Fruit fly (Drosophila melanogaster) whole organism, embryonic: ENCODE measurements around the gene CG9288.

Experiments used
- Antp ChIP-seq: fragments of 200-800 bp; sonication (Bioruptor generic); optimal IDR thresholded peaks from 3 replicates; lab custom pipeline; 2016; ENCODE audit warnings: missing biosample characterization, missing genetic modification characterization
- Atf-2 ChIP-seq: fragments of 200-800 bp; sonication (Bioruptor generic); optimal IDR thresholded peaks from 2 replicates; lab custom pipeline; 2016; ENCODE audit warnings: missing biosample characterization, missing genetic modification characterization
- Atf6 ChIP-seq: fragments of 200-800 bp; sonication (Bioruptor generic); IDR thresholded peaks from 2 replicates; pipeline ENCODE4 v1.3.6; 2022; ENCODE audit warnings: missing biosample characterization, missing genetic modification characterization
- BEAF-32 ChIP-seq: fragments of 200-800 bp; sonication (Bioruptor generic); optimal IDR thresholded peaks from 3 replicates; lab custom pipeline; 2017; ENCODE audit warnings: missing biosample characterization, missing genetic modification characterization, mild to moderate bottlenecking, moderate library complexity, missing genetic modification reagents
- C15 ChIP-seq: fragments of 200-800 bp; sonication (Bioruptor generic); IDR thresholded peaks from 3 replicates; pipeline ENCODE4 v1.3.6; 2022; ENCODE audit warnings: missing biosample characterization, missing genetic modification characterization
- CG10366 ChIP-seq: fragments of 200-800 bp; sonication (Bioruptor generic); IDR thresholded peaks from 2 replicates; pipeline ENCODE4 v1.3.6; 2022; ENCODE audit warnings: missing biosample characterization, missing genetic modification characterization
- CG12071 ChIP-seq: fragments of 200-800 bp; sonication (Bioruptor generic); optimal IDR thresholded peaks from 3 replicates; lab custom pipeline; 2018; ENCODE audit warnings: missing biosample characterization, mild to moderate bottlenecking, missing genetic modification characterization
- CG13123 ChIP-seq: fragments of 200-800 bp; sonication (Bioruptor generic); optimal IDR thresholded peaks from 2 replicates; lab custom pipeline; 2016; ENCODE audit warnings: missing biosample characterization, missing genetic modification characterization
- CG14710 ChIP-seq: fragments of 200-800 bp; sonication (Bioruptor generic); optimal IDR thresholded peaks from 3 replicates; lab custom pipeline; 2019; ENCODE audit warnings: missing biosample characterization, mild to moderate bottlenecking, missing genetic modification characterization, moderate library complexity
- CG14965 ChIP-seq: fragments of 200-800 bp; sonication (Bioruptor generic); optimal IDR thresholded peaks from 2 replicates; lab custom pipeline; 2016; ENCODE audit warnings: missing biosample characterization, missing genetic modification characterization, borderline replicate concordance
- CG15514 ChIP-seq: fragments of 200-800 bp; sonication (Bioruptor generic); optimal IDR thresholded peaks from 3 replicates; lab custom pipeline; 2017; ENCODE audit warnings: missing biosample characterization, missing genetic modification characterization, mild to moderate bottlenecking, moderate library complexity, missing genetic modification reagents
- CG18011 ChIP-seq: fragments of 200-800 bp; sonication (Bioruptor generic); optimal IDR thresholded peaks from 2 replicates; lab custom pipeline; 2017; ENCODE audit warnings: missing biosample characterization, missing genetic modification characterization, mild to moderate bottlenecking, moderate library complexity, missing genotype
- CG18599 ChIP-seq: fragments of 200-800 bp; sonication (Bioruptor generic); optimal IDR thresholded peaks from 3 replicates; lab custom pipeline; 2017; ENCODE audit warnings: missing biosample characterization, missing genetic modification characterization, mild to moderate bottlenecking, moderate library complexity, missing genetic modification reagents
- CG34224 ChIP-seq: fragments of 200-800 bp; sonication (Bioruptor generic); IDR thresholded peaks from 3 replicates; pipeline ENCODE4 v1.3.6; 2022; ENCODE audit warnings: missing biosample characterization, missing genetic modification characterization; ENCODE audit not compliant: partially characterized antibody
- CG6654 ChIP-seq: fragments of 200-800 bp; sonication (Bioruptor generic); optimal IDR thresholded peaks from 2 replicates; lab custom pipeline; 2017; ENCODE audit warnings: missing biosample characterization, mild to moderate bottlenecking, missing genetic modification characterization
- CG7745 ChIP-seq: fragments of 200-800 bp; sonication (Bioruptor generic); optimal IDR thresholded peaks from 2 replicates; lab custom pipeline; 2018; ENCODE audit warnings: missing biosample characterization, mild to moderate bottlenecking, missing genetic modification characterization, moderate library complexity
- CG9609 ChIP-seq: fragments of 200-800 bp; sonication (Bioruptor generic); optimal IDR thresholded peaks from 3 replicates; lab custom pipeline; 2016; ENCODE audit warnings: missing biosample characterization, missing genetic modification characterization
- D ChIP-seq, 2 experiments: fragments of 200-800 bp in 1 of 2; fragments of >200 bp in 1 of 2; sonication (Bioruptor generic) in 1 of 2; optimal IDR thresholded peaks; 2 replicates in 1 of 2; 3 replicates in 1 of 2; lab custom pipeline; 2017; ENCODE audit warnings: mild to moderate bottlenecking in 1 of 2, missing biosample characterization in 1 of 2, missing genetic modification characterization in 1 of 2, missing genetic modification reagents in 1 of 2
- Dll ChIP-seq: fragments of 200-800 bp; sonication (Bioruptor generic); IDR thresholded peaks from 4 replicates; pipeline ENCODE4 v1.3.6; 2022; ENCODE audit warnings: missing biosample characterization, missing genetic modification characterization; ENCODE audit not compliant: partially characterized antibody
- Doc3 ChIP-seq: fragments of 200-800 bp; sonication (Bioruptor generic); IDR thresholded peaks from 3 replicates; pipeline ENCODE4 v1.3.6; 2022; ENCODE audit warnings: missing biosample characterization, missing genetic modification characterization; ENCODE audit not compliant: partially characterized antibody
- Dp ChIP-seq: fragments of 200-800 bp; sonication (Bioruptor generic); optimal IDR thresholded peaks from 2 replicates; lab custom pipeline; 2018; ENCODE audit warnings: missing biosample characterization, mild to moderate bottlenecking, missing genetic modification characterization, moderate library complexity
- HLH4C ChIP-seq: fragments of 200-800 bp; sonication (Bioruptor generic); IDR thresholded peaks from 3 replicates; pipeline ENCODE4 v1.3.6; 2022; ENCODE audit warnings: missing biosample characterization, missing genetic modification characterization; ENCODE audit not compliant: partially characterized antibody
- Lhr ChIP-seq: fragments of 200-800 bp; sonication (Bioruptor generic); optimal IDR thresholded peaks from 3 replicates; lab custom pipeline; 2017; ENCODE audit warnings: mild to moderate bottlenecking, missing biosample characterization, missing genetic modification reagents, missing genetic modification characterization
- MTF-1 ChIP-seq: fragments of 200-800 bp; sonication (Bioruptor generic); optimal IDR thresholded peaks from 2 replicates; lab custom pipeline; 2018; ENCODE audit warnings: missing biosample characterization, mild to moderate bottlenecking, missing genetic modification characterization, borderline replicate concordance
- NC2α ChIP-seq: fragments of 200-800 bp; sonication (Bioruptor generic); optimal IDR thresholded peaks from 2 replicates; lab custom pipeline; 2016; ENCODE audit warnings: missing biosample characterization, missing genetic modification characterization
- Nf-YC ChIP-seq: fragments of 200-800 bp; optimal IDR thresholded peaks from 3 replicates; lab custom pipeline; 2019; ENCODE audit warnings: missing biosample characterization, mild to moderate bottlenecking, missing genetic modification characterization, moderate library complexity
- Ptx1 ChIP-seq: fragments of 200-800 bp; sonication (Bioruptor generic); IDR thresholded peaks from 2 replicates; pipeline ENCODE4 v1.3.6; 2022; ENCODE audit warnings: missing biosample characterization, missing genetic modification characterization
- Ssrp ChIP-seq: fragments of 200-800 bp; sonication (Bioruptor generic); optimal IDR thresholded peaks from 2 replicates; lab custom pipeline; 2018; ENCODE audit warnings: missing biosample characterization, mild to moderate bottlenecking, missing genetic modification characterization, moderate library complexity
- Stat92E ChIP-seq, 3 experiments: fragments of >200 bp in 2 of 3; fragments of 200-800 bp in 1 of 3; sonication (Bioruptor generic) in 1 of 3; optimal IDR thresholded peaks; 2 replicates each; lab custom pipeline; 2017 to 2019; ENCODE audit warnings: missing biosample characterization in 3 of 3, missing genetic modification characterization in 3 of 3, mild to moderate bottlenecking in 1 of 3, moderate library complexity in 1 of 3
- YL-1 ChIP-seq: fragments of 200-800 bp; sonication (Bioruptor generic); optimal IDR thresholded peaks from 3 replicates; lab custom pipeline; 2017; ENCODE audit warnings: missing biosample characterization, mild to moderate bottlenecking, missing genetic modification characterization
- btn ChIP-seq: fragments of 200-800 bp; sonication (Bioruptor generic); optimal IDR thresholded peaks from 2 replicates; lab custom pipeline; 2016; ENCODE audit warnings: missing biosample characterization, missing genetic modification characterization
- ci ChIP-seq: fragments of 200-800 bp; sonication (Bioruptor generic); IDR thresholded peaks from 3 replicates; pipeline ENCODE4 v1.3.6; 2022; ENCODE audit warnings: missing biosample characterization, missing genetic modification characterization
- crol ChIP-seq: fragments of 200-800 bp; sonication (Bioruptor generic); IDR thresholded peaks from 2 replicates; pipeline ENCODE4 v1.3.6; 2022; ENCODE audit warnings: missing biosample characterization, missing genetic modification characterization
- cwo ChIP-seq: fragments of 200-800 bp; sonication (Bioruptor generic); optimal IDR thresholded peaks from 3 replicates; lab custom pipeline; 2017; ENCODE audit warnings: missing biosample characterization, missing genetic modification characterization, mild to moderate bottlenecking, moderate library complexity, missing genetic modification reagents
- ftz-f1 ChIP-seq: fragments of 200-800 bp; sonication (Bioruptor generic); optimal IDR thresholded peaks from 2 replicates; lab custom pipeline; 2016; ENCODE audit warnings: missing biosample characterization, missing genetic modification characterization
- grau ChIP-seq: fragments of 200-800 bp; optimal IDR thresholded peaks from 3 replicates; lab custom pipeline; 2019; ENCODE audit warnings: missing biosample characterization, mild to moderate bottlenecking, missing genetic modification characterization, moderate library complexity
- gt ChIP-seq: fragments of 200-800 bp; sonication (Bioruptor generic); IDR thresholded peaks from 2 replicates; pipeline ENCODE4 v1.3.6; 2022; ENCODE audit warnings: missing biosample characterization, missing genetic modification characterization
- kay ChIP-seq: fragments of 200-800 bp; sonication (Bioruptor generic); optimal IDR thresholded peaks from 2 replicates; lab custom pipeline; 2016; ENCODE audit warnings: missing biosample characterization, missing genetic modification characterization
- mam ChIP-seq: fragments of 200-800 bp; sonication (Bioruptor generic); optimal IDR thresholded peaks from 3 replicates; lab custom pipeline; 2016; ENCODE audit warnings: missing biosample characterization, missing genetic modification characterization
- onecut ChIP-seq: fragments of 200-800 bp; sonication (Bioruptor generic); IDR thresholded peaks from 2 replicates; pipeline ENCODE4 v1.3.6; 2022; ENCODE audit warnings: missing biosample characterization, missing genetic modification characterization
- pan ChIP-seq, 4 experiments: fragments of >200 bp in 3 of 4; fragments of 200-800 bp in 1 of 4; sonication (Bioruptor generic) in 1 of 4; optimal IDR thresholded peaks in 3 of 4; IDR thresholded peaks in 1 of 4; 2 replicates each; pipeline versions ENCODE4 v1.3.6 to Lab custom; 2017 to 2022; ENCODE audit warnings: missing biosample characterization in 2 of 4, missing genetic modification characterization in 2 of 4, mixed read lengths in 1 of 4
- rib ChIP-seq: fragments of 200-800 bp; sonication (Bioruptor generic); IDR thresholded peaks from 2 replicates; pipeline ENCODE4 v1.3.6; 2022; ENCODE audit warnings: missing biosample characterization, missing genetic modification characterization
- salm ChIP-seq: fragments of 200-800 bp; sonication (Bioruptor generic); optimal IDR thresholded peaks from 2 replicates; lab custom pipeline; 2018; ENCODE audit warnings: missing biosample characterization, mild to moderate bottlenecking, missing genetic modification characterization
- sens-2 ChIP-seq: fragments of 200-800 bp; sonication (Bioruptor generic); IDR thresholded peaks from 2 replicates; pipeline ENCODE4 v1.3.6; 2022; ENCODE audit warnings: missing biosample characterization, missing genetic modification characterization
- sob ChIP-seq: fragments of 200-800 bp; sonication (Bioruptor generic); IDR thresholded peaks from 2 replicates; pipeline ENCODE4 v1.3.6; 2022; ENCODE audit warnings: missing biosample characterization, missing genetic modification characterization
- tll ChIP-seq, 2 experiments: fragments of 200-800 bp in 1 of 2; fragments of >200 bp in 1 of 2; sonication (Bioruptor generic) in 1 of 2; optimal IDR thresholded peaks; 2 replicates each; lab custom pipeline; 2017 to 2019; ENCODE audit warnings: missing biosample characterization in 2 of 2, missing genetic modification characterization in 2 of 2, mild to moderate bottlenecking in 1 of 2, moderate library complexity in 1 of 2
- ttk ChIP-seq: fragments of 200-800 bp; sonication (Bioruptor generic); IDR thresholded peaks from 2 replicates; pipeline ENCODE4 v2.1.2; 2022; ENCODE audit warnings: missing biosample characterization, missing genetic modification characterization

CG9288 gene

DNA sequence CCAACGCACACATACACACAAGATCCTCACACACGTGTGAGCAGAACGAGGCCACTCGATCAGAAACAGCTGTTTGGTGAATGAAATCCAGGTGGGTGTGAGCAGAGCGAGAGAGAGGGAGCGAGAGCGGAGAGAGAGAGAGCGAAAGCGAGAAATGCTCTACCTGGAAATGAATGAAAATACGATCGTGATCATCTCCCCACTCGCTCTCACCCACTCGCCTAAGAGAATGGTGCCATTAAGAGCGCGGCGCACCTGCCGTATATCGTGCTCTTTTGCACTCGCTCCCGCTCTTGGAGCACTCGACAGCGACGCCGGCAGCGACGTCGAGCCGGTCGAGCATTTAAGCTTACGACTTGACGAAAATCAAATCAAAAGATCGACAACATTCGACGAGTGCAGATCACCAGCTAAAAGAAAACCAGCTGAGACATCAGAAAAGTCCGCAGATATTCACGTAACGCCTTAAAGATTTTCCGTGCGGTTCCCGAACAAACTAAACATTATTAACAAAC, 33.4 kb downstream of the CG9288 start, which contains the start of the genes tal-1A, tal-2A, tal-3A and tal-AA (continued):
- TF ChIP-seq Doc3 (GFP tag; lab: Robert Waterston, UW) (0 out of 3 replicates have a peak, but pooled peaks have one; percentile 53), Atf-2 (GFP tag; lab: Kevin White, UChicago) (no peak), btn (GFP tag; lab: Kevin White, UChicago) (no peak), CG18011 (GFP tag; lab: Kevin White, UChicago) (no peak), CG6654 (GFP tag; lab: Kevin White, UChicago) (no peak), CG7745 (no peak), kay (GFP tag; lab: Kevin White, UChicago) (no peak), grau (tag; lab: Kevin White, UChicago) (no peak), CG34224 (GFP tag; lab: Robert Waterston, UW) (peak; percentile 82), sob (GFP tag; lab: Robert Waterston, UW) (peak; percentile 48; the same call in 1 of the 2 replicates), Lhr (no peak), Ptx1 (GFP tag; lab: Robert Waterston, UW) (no peak), crol (GFP tag; lab: Robert Waterston, UW) (no peak), pan (optimal IDR thresholded peaks at IDR 0.05; lab: Kevin White, UChicago) (no peak), pan (GFP tag; optimal IDR thresholded peaks at IDR 0.05 in 1 of 2, IDR thresholded peaks at IDR 0.05 in 1 of 2) (peak in 1 of 2 experiments; percentile 39), ci (peak; percentile 84), CG18599 (GFP tag; lab: Kevin White, UChicago) (no peak), Antp (GFP tag; lab: Kevin White, UChicago) (peak; percentile 15), MTF-1 (GFP tag; lab: Kevin White, UChicago) (peak; percentile 7), ttk (GFP tag; lab: Robert Waterston, UW) (no peak), Dll (GFP tag; lab: Robert Waterston, UW) (peak; percentile 74), CG12071 (GFP tag; lab: Kevin White, UChicago) (peak; percentile 6), CG13123 (GFP tag; lab: Kevin White, UChicago) (no peak), cwo (GFP tag; lab: Kevin White, UChicago) (peak; percentile 49), Ssrp (tag; lab: Kevin White, UChicago) (no peak), YL-1 (GFP tag; lab: Kevin White, UChicago) (no peak), CG14710 (tag; lab: Kevin White, UChicago) (no peak), CG10366 (GFP tag; lab: Robert Waterston, UW) (no peak), CG15514 (GFP tag; lab: Kevin White, UChicago) (peak; percentile 36), Nf-YC (tag; lab: Kevin White, UChicago) (peak; percentile 71), BEAF-32 (GFP tag; lab: Kevin White, UChicago) (no peak), Stat92E (GFP tag; optimal IDR thresholded peaks at IDR 0.05; lab: Kevin White, UChicago) (peak in 1 of 3 experiments; percentile 57), gt (GFP tag; lab: Robert Waterston, UW) (no peak), mam (GFP tag; lab: Kevin White, UChicago) (no peak), ftz-f1 (GFP tag; lab: Kevin White, UChicago) (peak; percentile 23), tll (GFP tag; optimal IDR thresholded peaks at IDR 0.05; lab: Kevin White, UChicago) (no peak), CG14965 (GFP tag; lab: Kevin White, UChicago) (no peak), HLH4C (GFP tag; lab: Robert Waterston, UW) (0 out of 3 replicates have a peak, but pooled peaks have one; percentile 7), CG9609 (GFP tag; lab: Kevin White, UChicago) (no peak), C15 (GFP tag; lab: Robert Waterston, UW) (no peak), salm (tag; lab: Kevin White, UChicago) (no peak), NC2α (peak; percentile 60), Dp (no peak), sens-2 (GFP tag; lab: Robert Waterston, UW) (0 out of 2 replicates have a peak, but pooled peaks have one; percentile 32), D (optimal IDR thresholded peaks at IDR 0.05; lab: Kevin White, UChicago) (peak; percentile 80), D (GFP tag; optimal IDR thresholded peaks at IDR 0.05; lab: Kevin White, UChicago) (no peak), rib (GFP tag; lab: Robert Waterston, UW) (no peak; the same call in 1 of the 2 replicates), Atf6 (GFP tag; lab: Robert Waterston, UW) (peak; percentile 55), onecut (GFP tag; lab: Robert Waterston, UW) (0 out of 2 replicates have a peak, but pooled peaks have one; percentile 11)
